Fruit fly (Drosophila melanogaster): ENCODE measurements around the gene hth.

- TF ChIP-seq CG13204 (GFP tag; optimal IDR thresholded peaks at IDR 0.05) (no peak), CG4496 (GFP tag; IDR thresholded peaks at IDR 0.05) (peak; percentile 43; the same call in 2 of the 3 replicates), CG14655 (GFP tag; optimal IDR thresholded peaks at IDR 0.05) (peak; percentile 66), CG32121 (GFP tag; IDR thresholded peaks at IDR 0.05) (peak; percentile 45; the same call in 1 of the 2 replicates)
These were observed 89.2 kb downstream of the hth start for dm6 chr3R:10550139-10550538.

Data from whole organism, pupa.